Fruit fly (Drosophila melanogaster): ENCODE measurements around the gene CG10077.
A peak's percentile ranks its signal among the peaks of the same experiment; 100 is the strongest.

The CG10077 gene

DNA sequence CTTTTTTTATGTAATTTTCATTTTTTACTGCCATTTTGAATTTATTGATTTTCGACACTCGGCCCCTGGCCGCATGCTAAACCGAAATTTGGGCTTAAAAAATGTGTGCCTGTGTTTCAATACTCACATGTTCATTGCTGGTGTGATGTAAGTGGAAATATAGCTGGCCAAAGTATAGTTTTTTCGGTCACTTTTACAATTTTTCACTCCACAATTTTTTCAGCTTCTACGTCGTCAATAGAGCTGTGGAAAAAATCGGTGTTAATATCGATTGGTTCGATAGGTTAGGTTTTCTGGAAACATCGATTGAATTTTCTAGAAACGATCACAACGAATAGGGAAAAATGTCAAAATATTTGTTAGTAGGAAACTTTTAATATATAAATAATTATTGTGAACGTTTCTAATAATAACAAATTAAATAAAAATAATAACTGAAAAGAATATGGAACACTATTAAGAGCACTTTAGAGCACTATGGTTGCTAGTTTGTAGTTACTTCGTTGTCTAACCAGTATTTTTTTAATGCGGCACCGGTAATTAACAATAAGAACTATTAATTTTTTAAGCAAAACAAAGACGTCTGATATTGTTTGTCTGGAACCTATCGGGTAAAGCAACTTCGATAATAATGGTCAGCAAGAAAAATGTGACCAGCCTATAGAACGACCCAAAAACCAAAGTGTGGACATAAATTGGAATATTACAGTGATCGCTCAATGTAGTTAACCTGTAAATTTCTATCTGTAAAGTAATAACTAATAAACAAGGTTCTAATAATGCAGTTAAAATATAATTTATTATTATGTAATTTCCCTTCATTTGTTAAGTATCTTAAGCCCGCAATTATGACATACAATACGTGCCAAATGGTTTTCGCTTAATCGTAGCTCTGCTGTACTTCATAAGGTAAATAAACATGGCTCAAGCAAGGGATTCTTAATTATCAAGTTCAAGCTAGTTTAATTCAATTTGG, at the start of gene CG10077, which contains the start of gene CG9948 (continued):
- peak; percentile 91 for TF ChIP-seq CG14441 (GFP tag; IDR thresholded peaks at IDR 0.05)
- no peak for TF ChIP-seq pita (GFP tag; optimal IDR thresholded peaks at IDR 0.05)
- peak; percentile 79 for TF ChIP-seq CG8765 (GFP tag; IDR thresholded peaks at IDR 0.05)
- peak; percentile 92 for TF ChIP-seq HmgZ (tag; optimal IDR thresholded peaks at IDR 0.05)
- peak; percentile 11 for TF ChIP-seq CG33213 (GFP tag; optimal IDR thresholded peaks at IDR 0.05)

DNA sequence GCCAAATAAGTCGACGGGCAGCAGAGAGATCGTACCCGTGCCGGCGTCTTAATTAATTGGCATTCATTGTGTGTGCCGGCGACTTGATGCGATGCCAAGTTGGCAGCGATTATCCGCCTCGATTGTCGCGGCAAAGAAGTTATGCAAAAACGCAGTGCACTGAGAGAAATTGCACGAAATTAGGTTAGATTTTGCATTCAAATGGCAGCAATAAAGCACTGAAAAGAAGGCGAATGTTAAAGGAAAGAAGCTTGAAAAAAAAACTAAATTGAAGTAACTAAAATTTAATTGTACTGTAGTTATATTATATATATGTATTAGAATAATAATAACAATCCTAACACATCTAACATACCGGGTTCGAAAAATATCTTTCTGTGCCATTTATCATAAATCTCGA, 47.4 kb upstream of the CG10077 start:
- TF ChIP-seq CG17912 (GFP tag; optimal IDR thresholded peaks at IDR 0.05) (no peak), nom (GFP tag; optimal IDR thresholded peaks at IDR 0.05) (no peak), scrt (GFP tag; optimal IDR thresholded peaks at IDR 0.05) (no peak), abd-A (tag; optimal IDR thresholded peaks at IDR 0.05) (no peak), CG2678 (tag; optimal IDR thresholded peaks at IDR 0.05) (peak; percentile 3), dysf (GFP tag; IDR thresholded peaks at IDR 0.05) (peak; percentile 55; the same call in 2 of the 3 replicates), usp (GFP tag; optimal IDR thresholded peaks at IDR 0.05) (no peak), cas (GFP tag; IDR thresholded peaks at IDR 0.05) (no peak), CG6654 (GFP tag; optimal IDR thresholded peaks at IDR 0.05) (no peak), CG11696 (GFP tag; IDR thresholded peaks at IDR 0.05) (no peak), az2 (GFP tag; optimal IDR thresholded peaks at IDR 0.05) (no peak), Hr51 (GFP tag; optimal IDR thresholded peaks at IDR 0.05) (peak in 1 of 2 experiments; percentile 39), Rfx (GFP tag; IDR thresholded peaks at IDR 0.05) (peak; percentile 36; the same call in 1 of the 2 replicates), CG15269 (tag; optimal IDR thresholded peaks at IDR 0.05) (peak; percentile 37), ranshi (GFP tag; IDR thresholded peaks at IDR 0.05) (no peak), CG18011 (GFP tag; optimal IDR thresholded peaks at IDR 0.05) (no peak), CG3407 (GFP tag; optimal IDR thresholded peaks at IDR 0.05) (no peak), CHES-1-like (GFP tag; optimal IDR thresholded peaks at IDR 0.05) (no peak), ro (GFP tag; IDR thresholded peaks at IDR 0.05) (no peak), gcm (GFP tag; optimal IDR thresholded peaks at IDR 0.05) (no peak), eve (GFP tag; optimal IDR thresholded peaks at IDR 0.05) (no peak), CG11723 (GFP tag; optimal IDR thresholded peaks at IDR 0.05) (no peak), CG11504 (tag; optimal IDR thresholded peaks at IDR 0.05) (peak; percentile 21), maf-S (GFP tag; optimal IDR thresholded peaks at IDR 0.05) (no peak), Sox102F (GFP tag; optimal IDR thresholded peaks at IDR 0.05) (peak; percentile 22), Oaz (GFP tag; IDR thresholded peaks at IDR 0.05) (no peak), NC2α (GFP tag; optimal IDR thresholded peaks at IDR 0.05) (no peak), dmrt99B (tag; optimal IDR thresholded peaks at IDR 0.05) (peak; percentile 26), h (optimal IDR thresholded peaks at IDR 0.05) (no peak), NC2β (GFP tag; optimal IDR thresholded peaks at IDR 0.05) (no peak), CG13424 (tag; optimal IDR thresholded peaks at IDR 0.05) (no peak), Med (GFP tag) (peak; percentile 19), Drgx (GFP tag; IDR thresholded peaks at IDR 0.05) (peak; percentile 24; the same call in 1 of the 2 replicates), CG1024 (GFP tag; IDR thresholded peaks at IDR 0.05) (no peak), Lim3 (GFP tag; IDR thresholded peaks at IDR 0.05) (no peak), slbo (GFP tag; IDR thresholded peaks at IDR 0.05) (peak; percentile 23; the same call in 1 of the 2 replicates), gem (tag; optimal IDR thresholded peaks at IDR 0.05) (peak; percentile 17), CrebB (tag; optimal IDR thresholded peaks at IDR 0.05) (no peak)

Data from whole organism, embryonic.